Fruit fly (Drosophila melanogaster): ENCODE results near the gene CG32040.

DNA sequence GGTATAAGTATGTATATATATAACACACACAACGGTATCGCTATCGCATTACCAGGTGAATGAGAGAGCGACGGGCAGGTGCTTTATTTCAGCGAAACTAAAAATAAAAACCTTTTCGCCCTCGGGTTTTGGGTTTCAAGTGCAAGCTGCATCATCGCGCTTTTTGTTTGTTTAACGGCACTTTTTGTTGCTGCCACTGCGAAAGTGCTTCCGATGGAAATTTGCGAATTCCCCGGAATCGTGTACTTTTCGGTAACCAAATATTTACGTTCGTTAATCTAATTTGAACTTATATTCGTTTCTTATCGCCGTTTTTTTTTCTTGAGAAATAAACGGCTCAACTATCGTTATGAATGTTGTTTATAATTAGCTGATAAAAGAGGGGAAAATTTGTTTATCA lies 42.2 kb downstream of the CG32040 start:
- TF ChIP-seq Ets98B (GFP tag; IDR thresholded peaks at IDR 0.05) = no peak
- no peak for TF ChIP-seq CG15710 (tag; optimal IDR thresholded peaks at IDR 0.05)
- no peak for TF ChIP-seq CG34367 (tag; optimal IDR thresholded peaks at IDR 0.05)
- no peak for TF ChIP-seq CG32121 (GFP tag; IDR thresholded peaks at IDR 0.05)
- no peak for TF ChIP-seq gl (tag; optimal IDR thresholded peaks at IDR 0.05)
- no peak for TF ChIP-seq Pif1A (GFP tag; optimal IDR thresholded peaks at IDR 0.05)
- TF ChIP-seq CG10348 (GFP tag; IDR thresholded peaks at IDR 0.05) = no peak
- no peak for TF ChIP-seq CG14655 (GFP tag; optimal IDR thresholded peaks at IDR 0.05)
